Fruit fly (Drosophila melanogaster): ENCODE data around the gene TrxT.

Gene TrxT

dm6 chrX:5317170-5317569 lies 5.5 kb upstream of the TrxT start, which contains the start of the genes CG15930 and Sas10:
CG15930 (minus strand) TSS chrX:5317295.
Sas10 (plus strand) TSS chrX:5317409.
- peak; percentile 60 for TF ChIP-seq CG8290 (GFP tag; optimal IDR thresholded peaks at IDR 0.05)
- TF ChIP-seq CG8290 (tag; optimal IDR thresholded peaks at IDR 0.05) = peak in 1 of 2 experiments; percentile 3
- peak; percentile 56; the same call in 1 of the 2 replicates for TF ChIP-seq CG13287 (GFP tag; IDR thresholded peaks at IDR 0.05; ENCODE audit: partially characterized antibody)
- TF ChIP-seq CG14860 (GFP tag; IDR thresholded peaks at IDR 0.05; ENCODE audit: partially characterized antibody) = peak; percentile 13; the same call in 1 of the 3 replicates
- TF ChIP-seq Scr (GFP tag; IDR thresholded peaks at IDR 0.05; ENCODE audit: partially characterized antibody) = peak; percentile 30; the same call in 1 of the 2 replicates
- TF ChIP-seq Mrtf (GFP tag; IDR thresholded peaks at IDR 0.05) = no peak
- peak; percentile 42 for TF ChIP-seq MESR4 (GFP tag; optimal IDR thresholded peaks at IDR 0.05)
- peak; percentile 20; the same call in 1 of the 2 replicates for TF ChIP-seq inv (GFP tag; IDR thresholded peaks at IDR 0.05; ENCODE audit: partially characterized antibody)
- no peak for TF ChIP-seq CG18011 (GFP tag; optimal IDR thresholded peaks at IDR 0.05)
- TF ChIP-seq fu2 (GFP tag; optimal IDR thresholded peaks at IDR 0.05) = no peak
- TF ChIP-seq CG13424 (tag; optimal IDR thresholded peaks at IDR 0.05) = no peak
- TF ChIP-seq CG12659 (GFP tag; optimal IDR thresholded peaks at IDR 0.05) = peak; percentile 30
- TF ChIP-seq Bgb (GFP tag; IDR thresholded peaks at IDR 0.05; ENCODE audit: partially characterized antibody) = peak; percentile 47; the same call in 1 of the 2 replicates
- no peak for TF ChIP-seq emc (GFP tag; optimal IDR thresholded peaks at IDR 0.05)
- TF ChIP-seq CG33213 (GFP tag; optimal IDR thresholded peaks at IDR 0.05) = peak; percentile 5
- peak; percentile 66 for TF ChIP-seq E2f2 (GFP tag; IDR thresholded peaks at IDR 0.05)
- TF ChIP-seq aop (GFP tag; IDR thresholded peaks at IDR 0.05) = no peak
- TF ChIP-seq chinmo (GFP tag; IDR thresholded peaks at IDR 0.05; ENCODE audit: partially characterized antibody) = 0 out of 4 replicates have a peak, but pooled peaks have one; percentile 48
- TF ChIP-seq Med (GFP tag) = peak; percentile 20
- TF ChIP-seq ems (GFP tag; optimal IDR thresholded peaks at IDR 0.05) = no peak
- peak; percentile 45 for TF ChIP-seq Max (GFP tag; optimal IDR thresholded peaks at IDR 0.05)
- TF ChIP-seq Dref (GFP tag; IDR thresholded peaks at IDR 0.05) = peak; percentile 72
- no peak for TF ChIP-seq Camta (GFP tag; optimal IDR thresholded peaks at IDR 0.05)
- TF ChIP-seq YL-1 (GFP tag; optimal IDR thresholded peaks at IDR 0.05) = peak; percentile 8
- TF ChIP-seq H2.0 (GFP tag; IDR thresholded peaks at IDR 0.05) = no peak
- TF ChIP-seq Opbp (GFP tag; IDR thresholded peaks at IDR 0.05; ENCODE audit: partially characterized antibody) = peak; percentile 14; the same call in 1 of the 3 replicates
- TF ChIP-seq Asciz (GFP tag; optimal IDR thresholded peaks at IDR 0.05) = no peak
- peak; percentile 35; the same call in 1 of the 3 replicates for TF ChIP-seq CG34224 (GFP tag; IDR thresholded peaks at IDR 0.05; ENCODE audit: partially characterized antibody)
- no peak for TF ChIP-seq Jarid2 (GFP tag; optimal IDR thresholded peaks at IDR 0.05)
- TF ChIP-seq CG7928 (GFP tag; optimal IDR thresholded peaks at IDR 0.05) = no peak
- peak; percentile 84 for TF ChIP-seq stwl (tag; optimal IDR thresholded peaks at IDR 0.05)
- TF ChIP-seq dm (GFP tag; optimal IDR thresholded peaks at IDR 0.05) = peak; percentile 88
- no peak for TF ChIP-seq CG18619 (GFP tag; optimal IDR thresholded peaks at IDR 0.05)
- TF ChIP-seq trem (tag; optimal IDR thresholded peaks at IDR 0.05) = peak; percentile 27
- no peak for TF ChIP-seq Six4 (GFP tag; optimal IDR thresholded peaks at IDR 0.05)
- TF ChIP-seq unc-4 (GFP tag; IDR thresholded peaks at IDR 0.05; ENCODE audit: partially characterized antibody) = 0 out of 2 replicates have a peak, but pooled peaks have one; percentile 27
- no peak for TF ChIP-seq ftz-f1 (GFP tag; optimal IDR thresholded peaks at IDR 0.05)
- peak; percentile 56 for TF ChIP-seq pzg (GFP tag; optimal IDR thresholded peaks at IDR 0.05)
- TF ChIP-seq phol (tag; optimal IDR thresholded peaks at IDR 0.05) = peak; percentile 90
- TF ChIP-seq CG1602 (GFP tag; optimal IDR thresholded peaks at IDR 0.05) = no peak
- peak; percentile 13 for TF ChIP-seq CG14710 (tag; optimal IDR thresholded peaks at IDR 0.05)
- peak; percentile 44 for TF ChIP-seq Lhr (GFP tag; optimal IDR thresholded peaks at IDR 0.05)
- TF ChIP-seq CG32532 (GFP tag; IDR thresholded peaks at IDR 0.05) = no peak
- peak; percentile 16; the same call in 1 of the 3 replicates for TF ChIP-seq CG16813 (GFP tag; IDR thresholded peaks at IDR 0.05; ENCODE audit: partially characterized antibody)
- TF ChIP-seq CG15514 (GFP tag; optimal IDR thresholded peaks at IDR 0.05) = peak; percentile 53
- TF ChIP-seq cwo (GFP tag; optimal IDR thresholded peaks at IDR 0.05) = peak; percentile 16
- no peak for TF ChIP-seq Trl (optimal IDR thresholded peaks at IDR 0.05)
- TF ChIP-seq Trl (GFP tag; optimal IDR thresholded peaks at IDR 0.05) = no peak
- peak; percentile 44 for TF ChIP-seq BEAF-32 (GFP tag; optimal IDR thresholded peaks at IDR 0.05)

Measured in whole organism, embryonic.